Worm (Caenorhabditis elegans): ENCODE results near the gene Y43F8B.11.

DNA sequence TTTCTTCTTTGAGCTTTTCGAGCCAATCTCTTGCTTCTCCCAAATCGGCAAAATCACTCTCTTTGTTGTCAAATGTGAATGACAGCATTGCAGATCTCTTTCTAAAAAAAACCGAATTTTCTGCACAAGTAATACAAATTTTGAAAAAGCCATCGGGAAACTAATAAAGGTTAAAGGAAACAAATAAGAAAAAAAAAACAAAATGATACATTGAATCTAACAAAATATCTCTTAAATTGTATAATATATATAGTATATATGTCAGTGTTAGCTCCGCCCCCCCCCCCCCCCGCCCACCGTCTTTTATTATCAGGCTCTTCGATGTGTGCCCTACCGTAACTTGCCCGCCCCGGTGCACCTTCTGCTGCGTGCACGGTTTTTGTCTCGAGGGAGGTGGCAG, 37.5 kb upstream of the Y43F8B.11 start, which contains the start of gene C25F9.11:
- TF ChIP-seq ceh-82 (tag; optimal IDR thresholded peaks at IDR 0.05) (no peak), mep-1 (tag; optimal IDR thresholded peaks at IDR 0.05) (no peak), mdl-1 (tag; optimal IDR thresholded peaks at IDR 0.05) (no peak)

Data from whole organism, L4 larva.